Worm (Caenorhabditis elegans) whole organism, L2 larva: ENCODE results near the gene F41G3.5.

ENCODE experiments used
- ama-1 ChIP-seq: fragments of 150-350 bp; optimal IDR thresholded peaks from 2 replicates; lab custom pipeline; 2018; ENCODE audit warnings: inconsistent platforms
- blmp-1 ChIP-seq: sonication (generic microtip); optimal IDR thresholded peaks from 2 replicates; lab custom pipeline; 2017; ENCODE audit warnings: missing genetic modification characterization, mild to moderate bottlenecking, missing compliant biosample characterization, antibody characterized with exemption, moderate library complexity; ENCODE audit not compliant: insufficient read depth
- lin-13 ChIP-seq: fragments of 150-350 bp; optimal IDR thresholded peaks from 2 replicates; lab custom pipeline; 2014; ENCODE audit warnings: missing biosample characterization, missing genetic modification reagents, missing genetic modification characterization
- nhr-23 ChIP-seq: fragments of 150-350 bp; optimal IDR thresholded peaks from 2 replicates; lab custom pipeline; 2014; ENCODE audit warnings: missing biosample characterization, missing genetic modification reagents, missing genetic modification characterization
- snpc-4 ChIP-seq: fragments of 150-350 bp; optimal IDR thresholded peaks from 2 replicates; lab custom pipeline; 2014; ENCODE audit warnings: missing biosample characterization, missing genetic modification characterization
- ztf-1 ChIP-seq: fragments of 200-800 bp; sonication (Bioruptor generic); conservative IDR thresholded peaks from 2 replicates; pipeline ENCODE4 v1.3.6; 2022; ENCODE audit warnings: missing genetic modification characterization, missing compliant biosample characterization

DNA sequence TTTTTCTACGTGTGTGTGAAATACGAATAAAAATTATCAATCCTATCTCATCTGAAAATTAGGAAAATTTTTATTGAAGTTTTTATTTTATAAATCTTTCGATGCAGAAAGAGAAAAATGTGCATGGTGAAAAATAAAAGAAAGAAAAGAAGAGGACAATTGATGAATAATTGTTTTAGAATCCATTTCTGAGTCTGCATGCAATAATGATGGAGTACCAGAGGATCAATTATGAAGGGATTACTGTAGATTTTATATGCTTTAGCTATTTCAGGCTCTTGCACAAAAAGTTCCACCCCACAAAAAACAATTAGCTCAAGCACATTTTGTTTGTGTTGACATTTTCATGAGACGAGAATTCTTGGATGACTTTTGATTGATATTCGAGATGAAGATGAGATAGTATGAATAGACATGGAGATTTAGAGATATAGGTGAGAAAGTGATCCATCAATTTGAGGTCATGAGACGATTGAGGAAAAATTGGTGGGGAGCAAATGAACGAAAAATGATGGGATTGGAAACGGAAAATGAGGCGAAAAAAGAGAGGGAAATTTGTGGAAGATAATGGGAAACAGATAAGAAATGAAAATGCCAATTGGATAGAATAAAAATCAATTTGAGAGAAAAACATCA, 40.8 kb upstream of the F41G3.5 start, which contains the start of gene rpy-1:
- TF ChIP-seq ama-1 (lab: Kevin White, UChicago) (no peak), blmp-1 (no peak), snpc-4 (tag; lab: Kevin White, UChicago) (no peak), lin-13 (GFP tag; lab: Kevin White, UChicago) (no peak), ztf-1 (GFP tag; lab: Robert Waterston, UW) (no peak), nhr-23 (no peak)
